Worm (Caenorhabditis elegans) whole organism, early embryonic: ENCODE data around the gene gst-30.

Experiments used
- F13C5.2 ChIP-seq: sonication (generic microtip); optimal IDR thresholded peaks from 2 replicates; lab custom pipeline; 2017; ENCODE audit warnings: mild to moderate bottlenecking, missing genetic modification characterization, inconsistent platforms, missing compliant biosample characterization
- aly-1 ChIP-seq: sonication (generic microtip); optimal IDR thresholded peaks from 2 replicates; lab custom pipeline; 2016; ENCODE audit warnings: missing genetic modification characterization, missing compliant biosample characterization
- ama-1 ChIP-seq: fragments of 150-350 bp; optimal IDR thresholded peaks from 2 replicates; lab custom pipeline; 2014
- ceh-36 ChIP-seq: sonication (generic microtip); optimal IDR thresholded peaks from 2 replicates; lab custom pipeline; 2016; ENCODE audit warnings: missing genetic modification characterization, inconsistent platforms, missing compliant biosample characterization
- flt-1 ChIP-seq: fragments of 200-800 bp; sonication (Bioruptor generic); IDR thresholded peaks from 2 replicates; pipeline ENCODE4 v1.3.6; 2022; ENCODE audit warnings: missing genetic modification characterization, missing compliant biosample characterization
- hmg-4 ChIP-seq: fragments of 200-800 bp; sonication (Bioruptor generic); optimal IDR thresholded peaks from 2 replicates; lab custom pipeline; 2018; ENCODE audit warnings: mild to moderate bottlenecking, missing genetic modification characterization, missing compliant biosample characterization
- pes-1 ChIP-seq: fragments of 200-800 bp; sonication (Bioruptor generic); IDR thresholded peaks from 2 replicates; pipeline ENCODE4 v1.3.6; 2022; ENCODE audit warnings: missing genetic modification reagents, missing genetic modification characterization, missing compliant biosample characterization
- scrt-1 ChIP-seq: fragments of 200-800 bp; sonication (Bioruptor generic); IDR thresholded peaks from 2 replicates; pipeline ENCODE4 v1.3.6; 2022; ENCODE audit warnings: missing genetic modification characterization, missing compliant biosample characterization
- tbx-11 ChIP-seq: fragments of 200-800 bp; sonication (Bioruptor generic); IDR thresholded peaks from 2 replicates; pipeline ENCODE4 v1.3.6; 2022; ENCODE audit warnings: missing genetic modification characterization, missing compliant biosample characterization

DNA sequence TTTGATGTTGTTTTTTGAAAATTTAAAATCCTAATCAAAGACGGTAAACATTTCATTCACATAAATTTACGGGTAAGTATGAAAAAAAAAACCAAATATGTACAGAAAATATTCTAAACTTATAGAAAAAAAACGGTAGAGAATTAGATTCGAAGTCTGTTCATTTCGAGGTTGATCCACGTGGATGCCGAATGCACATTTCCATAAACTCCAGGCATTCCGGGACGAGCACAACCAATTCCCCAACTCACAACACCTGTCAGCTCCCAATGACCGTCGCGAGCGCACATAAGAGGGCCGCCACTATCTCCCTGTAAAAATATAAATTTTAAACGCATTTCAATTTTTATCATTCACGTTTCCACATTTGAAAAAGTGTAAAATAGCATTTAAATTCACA is 13.3 kb upstream of the gst-30 start:
- TF ChIP-seq ceh-36 (tag; lab: Kevin White, UChicago): no peak
- no peak for TF ChIP-seq ama-1
- TF ChIP-seq flt-1 (GFP tag; lab: Robert Waterston, UW): no peak
- TF ChIP-seq aly-1 (tag; lab: Kevin White, UChicago): no peak
- no peak for TF ChIP-seq hmg-4 (GFP tag; lab: Kevin White, UChicago)
- no peak for TF ChIP-seq F13C5.2 (tag; lab: Kevin White, UChicago)
- no peak for TF ChIP-seq scrt-1 (GFP tag; lab: Robert Waterston, UW)
- TF ChIP-seq pes-1 (GFP tag; lab: Robert Waterston, UW): no peak
- no peak for TF ChIP-seq tbx-11
